Fruit fly (Drosophila melanogaster) whole organism, pupa: ENCODE data around the gene Pak.
A peak's percentile ranks its signal among the peaks of the same experiment; 100 is the strongest.

Experiments
- CG10348 ChIP-seq: fragments of 200-800 bp; sonication (Bioruptor generic); IDR thresholded peaks from 2 replicates; pipeline ENCODE4 v1.3.6; 2022; ENCODE audit warnings: missing biosample characterization, missing genetic modification characterization
- CG12605 ChIP-seq: fragments of 200-800 bp; sonication (Bioruptor generic); IDR thresholded peaks from 2 replicates; pipeline ENCODE4 v1.3.6; 2022; ENCODE audit warnings: missing biosample characterization, missing genetic modification characterization
- CG13204 ChIP-seq: fragments of 200-800 bp; sonication (Bioruptor generic); optimal IDR thresholded peaks from 2 replicates; lab custom pipeline; 2018; ENCODE audit warnings: missing biosample characterization, mild to moderate bottlenecking, missing genetic modification characterization, moderate library complexity
- CG14655 ChIP-seq: fragments of 200-800 bp; sonication (Bioruptor generic); optimal IDR thresholded peaks from 3 replicates; lab custom pipeline; 2017; ENCODE audit warnings: mild to moderate bottlenecking, missing biosample characterization, missing genetic modification reagents, missing genetic modification characterization
- CG15710 ChIP-seq: fragments of 200-800 bp; sonication (Bioruptor generic); optimal IDR thresholded peaks from 2 replicates; lab custom pipeline; 2018; ENCODE audit warnings: missing biosample characterization, mild to moderate bottlenecking, missing genetic modification characterization, moderate library complexity
- CG17806 ChIP-seq: fragments of 200-800 bp; sonication (Bioruptor generic); optimal IDR thresholded peaks from 2 replicates; lab custom pipeline; 2018; ENCODE audit warnings: missing biosample characterization, mild to moderate bottlenecking, missing genetic modification characterization, moderate library complexity
- CG32121 ChIP-seq: fragments of 200-800 bp; sonication (Bioruptor generic); IDR thresholded peaks from 2 replicates; pipeline ENCODE4 v1.3.6; 2022; ENCODE audit warnings: missing biosample characterization, missing genetic modification characterization
- CG34367 ChIP-seq: fragments of 200-800 bp; sonication (Bioruptor generic); optimal IDR thresholded peaks from 2 replicates; lab custom pipeline; 2018; ENCODE audit warnings: missing biosample characterization, mild to moderate bottlenecking, missing genetic modification characterization
- CG4496 ChIP-seq: fragments of 200-800 bp; sonication (Bioruptor generic); IDR thresholded peaks from 3 replicates; pipeline ENCODE4 v1.3.6; 2022; ENCODE audit warnings: missing biosample characterization, missing genetic modification characterization
- CG8159 ChIP-seq: fragments of 200-800 bp; sonication (Bioruptor generic); optimal IDR thresholded peaks from 3 replicates; lab custom pipeline; 2018; ENCODE audit warnings: missing biosample characterization, mild to moderate bottlenecking, missing genetic modification characterization, moderate library complexity
- CG8301 ChIP-seq: fragments of 200-800 bp; sonication (Bioruptor generic); optimal IDR thresholded peaks from 2 replicates; lab custom pipeline; 2018; ENCODE audit warnings: missing biosample characterization, mild to moderate bottlenecking, missing genetic modification characterization
- CG9948 ChIP-seq: fragments of 200-800 bp; sonication (Bioruptor generic); optimal IDR thresholded peaks from 2 replicates; lab custom pipeline; 2018; ENCODE audit warnings: missing biosample characterization, mild to moderate bottlenecking, missing genetic modification characterization, moderate library complexity
- D1 ChIP-seq: fragments of 200-800 bp; sonication (Bioruptor generic); optimal IDR thresholded peaks from 2 replicates; lab custom pipeline; 2018; ENCODE audit warnings: missing biosample characterization, mild to moderate bottlenecking, missing genetic modification characterization, moderate library complexity
- EcR ChIP-seq: fragments of 200-800 bp; sonication (Bioruptor generic); optimal IDR thresholded peaks from 3 replicates; lab custom pipeline; 2019; ENCODE audit warnings: missing biosample characterization, missing genetic modification characterization, mild to moderate bottlenecking, moderate library complexity, missing genetic modification reagents
- Ets98B ChIP-seq: fragments of 200-800 bp; sonication (Bioruptor generic); IDR thresholded peaks from 2 replicates; pipeline ENCODE4 v1.3.6; 2022; ENCODE audit warnings: missing biosample characterization, missing genetic modification characterization
- Pif1A ChIP-seq: fragments of 200-800 bp; sonication (Bioruptor generic); optimal IDR thresholded peaks from 3 replicates; lab custom pipeline; 2016; ENCODE audit warnings: missing biosample characterization, missing genetic modification characterization
- Pif1B ChIP-seq: fragments of 200-800 bp; sonication (Bioruptor generic); optimal IDR thresholded peaks from 3 replicates; lab custom pipeline; 2016; ENCODE audit warnings: missing biosample characterization, missing genetic modification characterization
- Snoo ChIP-seq: fragments of 200-800 bp; sonication (Bioruptor generic); optimal IDR thresholded peaks from 3 replicates; lab custom pipeline; 2017; ENCODE audit warnings: missing biosample characterization, mild to moderate bottlenecking, missing genetic modification characterization, inconsistent platforms
- fd96Ca ChIP-seq: fragments of 200-800 bp; sonication (Bioruptor generic); IDR thresholded peaks from 3 replicates; pipeline ENCODE4 v1.3.6; 2022; ENCODE audit warnings: missing biosample characterization, missing genetic modification characterization
- gl ChIP-seq: fragments of 200-800 bp; sonication (Bioruptor generic); optimal IDR thresholded peaks from 2 replicates; lab custom pipeline; 2018; ENCODE audit warnings: missing biosample characterization, mild to moderate bottlenecking, missing genetic modification characterization
- rn ChIP-seq: fragments of 200-800 bp; sonication (Bioruptor generic); IDR thresholded peaks from 2 replicates; pipeline ENCODE4 v1.3.6; 2022; ENCODE audit warnings: missing biosample characterization, missing genetic modification characterization

Pak gene

DNA sequence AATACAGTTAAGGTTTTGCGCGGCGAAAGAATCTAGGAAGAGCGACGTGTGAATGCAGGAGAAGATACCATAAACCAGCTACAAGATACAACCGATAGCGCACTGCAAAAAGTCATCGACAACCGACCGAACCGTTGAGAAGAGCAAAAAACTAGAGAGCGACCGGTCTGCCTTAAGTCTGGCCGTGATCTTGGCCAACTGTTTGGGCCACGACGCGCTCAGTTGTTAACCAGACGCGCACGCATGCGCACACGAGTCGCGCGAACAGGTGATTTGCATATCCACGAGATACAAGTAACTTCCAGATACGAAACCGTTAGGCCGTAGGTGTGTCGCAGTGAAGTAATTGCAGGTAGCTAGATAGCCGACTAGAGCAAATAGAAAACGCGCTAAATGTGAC lies 35.6 kb upstream of the Pak start:
- TF ChIP-seq CG13204 (GFP tag; lab: Kevin White, UChicago) (peak; percentile 44), CG34367 (tag; lab: Kevin White, UChicago) (no peak), CG4496 (GFP tag; lab: Robert Waterston, UW) (0 out of 3 replicates have a peak, but pooled peaks have one; percentile 44), CG12605 (GFP tag; lab: Robert Waterston, UW) (no peak), Ets98B (no peak), rn (GFP tag; lab: Robert Waterston, UW) (no peak), CG8301 (no peak), Snoo (tag; lab: Kevin White, UChicago) (no peak), EcR (GFP tag; lab: Kevin White, UChicago) (peak; percentile 63), CG9948 (tag; lab: Kevin White, UChicago) (no peak), CG8159 (tag; lab: Kevin White, UChicago) (no peak)

DNA sequence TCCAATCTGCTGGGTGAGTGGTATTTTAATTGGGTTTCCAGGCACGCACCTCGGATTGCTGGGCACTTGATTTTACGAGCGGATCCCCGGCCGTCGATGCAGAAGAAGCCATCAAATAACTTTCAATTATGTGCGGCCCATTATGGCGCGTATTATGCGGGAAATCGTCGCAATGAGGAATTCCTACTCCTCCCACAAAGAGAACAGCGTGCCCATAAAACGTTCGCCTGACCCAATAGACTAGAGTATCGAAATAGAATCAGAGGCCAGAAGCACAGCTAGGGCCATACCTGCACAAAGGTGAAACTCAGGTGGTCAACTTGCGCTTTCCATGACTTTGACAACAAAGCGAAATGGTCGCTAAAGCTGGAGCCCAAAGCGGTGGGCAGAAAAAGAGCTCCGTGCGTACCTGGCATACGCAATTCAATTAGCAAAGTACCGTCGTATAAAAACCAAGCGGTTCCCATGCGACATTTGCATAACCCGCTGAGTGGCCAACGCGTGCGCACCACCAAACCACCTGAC lies 20.9 kb upstream of the Pak start, which contains the start of gene Osi18:
Osi18 (plus strand) TSS at position 475 of the 525 bp plus-strand sequence.
- TF ChIP-seq CG8159 (tag; lab: Kevin White, UChicago), result no peak

DNA sequence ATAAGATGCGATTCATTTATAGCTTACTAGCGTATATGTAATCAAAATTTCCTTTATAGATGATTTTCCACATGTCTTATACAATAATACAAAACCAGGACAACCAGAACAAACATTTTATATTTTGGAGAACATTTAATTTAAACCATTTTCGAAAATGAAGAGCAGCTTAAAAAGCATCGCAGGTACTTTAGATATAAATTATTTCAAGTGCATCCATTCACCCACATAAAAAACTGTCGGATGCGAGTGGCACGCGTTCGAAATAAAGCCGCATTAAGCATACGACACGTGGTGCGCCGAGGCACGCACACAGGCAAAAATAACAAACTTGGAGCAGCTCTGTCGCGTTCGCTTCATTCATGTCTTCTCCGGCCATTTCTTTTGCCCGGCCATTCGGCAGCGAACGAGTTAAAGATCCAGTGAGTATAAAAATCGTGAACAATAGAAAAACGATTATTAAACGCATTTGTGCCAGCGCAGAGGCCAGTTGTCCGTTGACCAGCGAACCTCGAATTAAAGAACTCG lies 15.7 kb upstream of the Pak start, which contains the start of gene Osi19:
Osi19 (plus strand) TSS at position 457 of the 528 bp plus-strand sequence.
- TF ChIP-seq CG15710 (tag; lab: Kevin White, UChicago) (no peak), D1 (tag; lab: Kevin White, UChicago) (peak; percentile 63), CG32121 (GFP tag; lab: Robert Waterston, UW) (no peak), CG17806 (tag; lab: Kevin White, UChicago) (no peak), fd96Ca (no peak)
- TF ChIP-seq, all 21 proteins: peak for 1

DNA sequence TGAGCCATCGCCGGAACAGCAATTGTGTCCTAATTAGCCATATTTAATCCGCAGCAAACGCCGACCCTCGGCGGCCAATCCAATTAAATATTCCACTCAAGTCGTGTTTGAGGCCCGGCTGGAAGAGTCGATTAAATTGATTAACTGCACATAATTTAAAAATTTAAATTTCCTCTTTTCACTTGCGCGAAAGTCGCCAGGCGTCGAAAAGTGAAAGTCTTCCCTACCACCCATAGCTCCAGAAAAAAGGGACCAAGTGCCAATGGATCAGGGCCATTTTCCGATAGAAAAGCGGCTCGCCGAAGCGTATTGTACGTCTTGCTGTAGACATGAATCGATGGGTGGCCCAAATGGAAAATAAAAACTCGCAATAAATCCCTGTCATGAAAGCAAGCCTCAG lies 13.3 kb upstream of the Pak start:
- no peak for TF ChIP-seq CG14655 (GFP tag; lab: Kevin White, UChicago)
- TF ChIP-seq CG8159 (tag; lab: Kevin White, UChicago), result no peak
- TF ChIP-seq fd96Ca, result no peak
- no peak for TF ChIP-seq gl (tag; lab: Kevin White, UChicago)
- no peak for TF ChIP-seq Pif1B (GFP tag; lab: Kevin White, UChicago)
- TF ChIP-seq D1 (tag; lab: Kevin White, UChicago), result no peak
- TF ChIP-seq CG9948 (tag; lab: Kevin White, UChicago), result no peak
- TF ChIP-seq EcR (GFP tag; lab: Kevin White, UChicago), result no peak
- no peak for TF ChIP-seq CG8301
- TF ChIP-seq CG17806 (tag; lab: Kevin White, UChicago), result no peak
- no peak for TF ChIP-seq Pif1A
- no peak for TF ChIP-seq Ets98B
- no peak for TF ChIP-seq CG10348 (GFP tag; lab: Robert Waterston, UW)
- TF ChIP-seq CG15710 (tag; lab: Kevin White, UChicago), result no peak

- TF ChIP-seq CG4496 (GFP tag; lab: Robert Waterston, UW), result no peak
- TF ChIP-seq CG9948 (tag; lab: Kevin White, UChicago), result no peak
- TF ChIP-seq EcR (GFP tag; lab: Kevin White, UChicago), result no peak
- TF ChIP-seq CG17806 (tag; lab: Kevin White, UChicago), result no peak
Measured at dm6 chr3R:6339795-6340194, 10.9 kb upstream of the Pak start, which contains the start of gene Osi20. Osi20 (plus strand) TSS chr3R:6340095.

DNA sequence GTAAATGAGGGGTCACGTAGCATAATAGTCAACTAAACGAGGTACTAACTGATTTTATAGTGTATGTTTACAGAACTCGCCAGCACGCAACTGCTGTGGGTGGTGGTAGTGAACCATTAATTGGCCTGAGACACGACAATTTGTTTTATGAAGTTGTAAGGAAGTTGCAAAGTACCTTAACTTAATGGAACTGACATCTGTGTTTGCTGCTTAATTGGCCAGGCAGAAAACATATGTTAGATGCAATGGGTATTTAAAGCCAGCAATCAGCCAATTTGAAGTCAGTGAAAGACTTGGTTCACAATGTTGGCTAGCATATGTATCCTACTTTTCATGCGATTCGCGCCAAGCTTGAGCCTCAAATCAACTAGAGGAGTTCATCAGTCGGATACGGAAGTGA lies 9.0 kb upstream of the Pak start, which contains the start of gene CG17917:
CG17917 (plus strand) TSS at position 301 of the 400 bp plus-strand sequence.
- TF ChIP-seq CG10348 (GFP tag; lab: Robert Waterston, UW), result no peak
- no peak for TF ChIP-seq fd96Ca
- no peak for TF ChIP-seq CG34367 (tag; lab: Kevin White, UChicago)
- TF ChIP-seq CG32121 (GFP tag; lab: Robert Waterston, UW), result no peak
- TF ChIP-seq Ets98B, result no peak
- TF ChIP-seq CG8159 (tag; lab: Kevin White, UChicago), result no peak
- no peak for TF ChIP-seq Pif1B (GFP tag; lab: Kevin White, UChicago)
- TF ChIP-seq CG15710 (tag; lab: Kevin White, UChicago), result no peak
- no peak for TF ChIP-seq gl (tag; lab: Kevin White, UChicago)
- TF ChIP-seq Pif1A, result no peak
- TF ChIP-seq EcR (GFP tag; lab: Kevin White, UChicago), result no peak
- TF ChIP-seq CG14655 (GFP tag; lab: Kevin White, UChicago), result no peak
- TF ChIP-seq Snoo (tag; lab: Kevin White, UChicago), result no peak
- no peak for TF ChIP-seq CG9948 (tag; lab: Kevin White, UChicago)
- no peak for TF ChIP-seq CG8301
- TF ChIP-seq CG4496 (GFP tag; lab: Robert Waterston, UW), result no peak
- TF ChIP-seq CG17806 (tag; lab: Kevin White, UChicago), result no peak
- TF ChIP-seq CG13204 (GFP tag; lab: Kevin White, UChicago), result no peak
- no peak for TF ChIP-seq CG12605 (GFP tag; lab: Robert Waterston, UW)
- no peak for TF ChIP-seq rn (GFP tag; lab: Robert Waterston, UW)
- TF ChIP-seq, all 21 proteins: peak for 0
